Fruit fly (Drosophila melanogaster) whole organism, embryonic: ENCODE results near the gene ninaE.

Source experiments
- Antp ChIP-seq: fragments of 200-800 bp; sonication (Bioruptor generic); optimal IDR thresholded peaks from 3 replicates; lab custom pipeline; 2016; ENCODE audit warnings: missing biosample characterization, missing genetic modification characterization
- B-H1 ChIP-seq: fragments of 200-800 bp; sonication (Bioruptor generic); IDR thresholded peaks from 3 replicates; pipeline ENCODE4 v1.3.6; 2022; ENCODE audit warnings: missing biosample characterization, missing genetic modification characterization
- Blimp-1 ChIP-seq: fragments of 200-800 bp; sonication (Bioruptor generic); optimal IDR thresholded peaks from 3 replicates; lab custom pipeline; 2018; ENCODE audit warnings: missing biosample characterization, missing genetic modification characterization, mild to moderate bottlenecking, moderate library complexity, missing genetic modification reagents
- CG1024 ChIP-seq: fragments of 200-800 bp; sonication (Bioruptor generic); IDR thresholded peaks from 2 replicates; pipeline ENCODE4 v1.3.6; 2022; ENCODE audit warnings: missing biosample characterization, missing genetic modification characterization
- CG10366 ChIP-seq: fragments of 200-800 bp; sonication (Bioruptor generic); IDR thresholded peaks from 2 replicates; pipeline ENCODE4 v1.3.6; 2022; ENCODE audit warnings: missing biosample characterization, missing genetic modification characterization
- CG11456 ChIP-seq: fragments of 200-800 bp; sonication (Bioruptor generic); IDR thresholded peaks from 3 replicates; pipeline ENCODE4 v1.3.6; 2022; ENCODE audit warnings: missing biosample characterization, missing genetic modification characterization
- CG11723 ChIP-seq: fragments of 200-800 bp; sonication (Bioruptor generic); optimal IDR thresholded peaks from 2 replicates; lab custom pipeline; 2017; ENCODE audit warnings: missing biosample characterization, mild to moderate bottlenecking, missing genetic modification characterization
- CG12299 ChIP-seq: fragments of 200-800 bp; sonication (Bioruptor generic); optimal IDR thresholded peaks from 2 replicates; lab custom pipeline; 2018; ENCODE audit warnings: missing biosample characterization, mild to moderate bottlenecking, missing genetic modification characterization
- CG13296 ChIP-seq: fragments of 200-800 bp; sonication (Bioruptor generic); optimal IDR thresholded peaks from 3 replicates; lab custom pipeline; 2018; ENCODE audit warnings: missing biosample characterization, mild to moderate bottlenecking, missing genetic modification characterization
- CG13894 ChIP-seq: fragments of 200-800 bp; sonication (Bioruptor generic); optimal IDR thresholded peaks from 3 replicates; lab custom pipeline; 2018; ENCODE audit warnings: missing biosample characterization, mild to moderate bottlenecking, missing genetic modification characterization, moderate library complexity
- CG14710 ChIP-seq: fragments of 200-800 bp; sonication (Bioruptor generic); optimal IDR thresholded peaks from 3 replicates; lab custom pipeline; 2019; ENCODE audit warnings: missing biosample characterization, mild to moderate bottlenecking, missing genetic modification characterization, moderate library complexity
- CG1529 ChIP-seq: fragments of 200-800 bp; sonication (Bioruptor generic); optimal IDR thresholded peaks from 3 replicates; lab custom pipeline; 2018; ENCODE audit warnings: missing biosample characterization, missing genetic modification characterization
- CG16815 ChIP-seq: fragments of 200-800 bp; sonication (Bioruptor generic); optimal IDR thresholded peaks from 3 replicates; lab custom pipeline; 2017; ENCODE audit warnings: missing biosample characterization, mild to moderate bottlenecking, missing genetic modification characterization
- CG18599 ChIP-seq: fragments of 200-800 bp; sonication (Bioruptor generic); optimal IDR thresholded peaks from 3 replicates; lab custom pipeline; 2017; ENCODE audit warnings: missing biosample characterization, missing genetic modification characterization, mild to moderate bottlenecking, moderate library complexity, missing genetic modification reagents
- CG2116 ChIP-seq: fragments of 200-800 bp; sonication (Bioruptor generic); optimal IDR thresholded peaks from 3 replicates; lab custom pipeline; 2018; ENCODE audit warnings: missing biosample characterization, mild to moderate bottlenecking, missing genetic modification characterization
- CG2199 ChIP-seq: fragments of 200-800 bp; sonication (Bioruptor generic); IDR thresholded peaks from 3 replicates; pipeline ENCODE4 v1.3.6; 2022; ENCODE audit warnings: missing biosample characterization, missing genetic modification characterization
- CG30403 ChIP-seq: fragments of 200-800 bp; sonication (Bioruptor generic); optimal IDR thresholded peaks from 3 replicates; lab custom pipeline; 2016; ENCODE audit warnings: missing biosample characterization, missing genetic modification characterization
- CG3281 ChIP-seq: fragments of 200-800 bp; sonication (Bioruptor generic); optimal IDR thresholded peaks from 3 replicates; lab custom pipeline; 2017; ENCODE audit warnings: missing biosample characterization, mild to moderate bottlenecking, missing genetic modification characterization
- CG34422 ChIP-seq: fragments of 200-800 bp; sonication (Bioruptor generic); IDR thresholded peaks from 3 replicates; pipeline ENCODE4 v1.3.6; 2022; ENCODE audit warnings: missing biosample characterization, missing genetic modification characterization
- CG3847 ChIP-seq: fragments of 200-800 bp; sonication (Bioruptor generic); IDR thresholded peaks from 2 replicates; pipeline ENCODE4 v1.3.6; 2022; ENCODE audit warnings: missing biosample characterization, missing genetic modification characterization
- CG6254 ChIP-seq: fragments of 200-800 bp; sonication (Bioruptor generic); optimal IDR thresholded peaks from 3 replicates; lab custom pipeline; 2017; ENCODE audit warnings: mild to moderate bottlenecking, missing biosample characterization, missing genetic modification reagents, missing genetic modification characterization
- CG8388 ChIP-seq: fragments of 200-800 bp; sonication (Bioruptor generic); optimal IDR thresholded peaks from 2 replicates; lab custom pipeline; 2019; ENCODE audit warnings: missing biosample characterization, mild to moderate bottlenecking, missing genetic modification characterization, moderate library complexity
- CHES-1-like ChIP-seq: fragments of 200-800 bp; sonication (Bioruptor generic); optimal IDR thresholded peaks from 2 replicates; lab custom pipeline; 2016; ENCODE audit warnings: missing biosample characterization, missing genetic modification characterization
- GATAe ChIP-seq: fragments of 200-800 bp; sonication (Bioruptor generic); conservative IDR thresholded peaks from 2 replicates; pipeline ENCODE4 v1.3.6; 2022; ENCODE audit warnings: missing biosample characterization, missing genetic modification characterization
- Hmx ChIP-seq: fragments of 200-800 bp; sonication (Bioruptor generic); optimal IDR thresholded peaks from 2 replicates; lab custom pipeline; 2016; ENCODE audit warnings: missing biosample characterization, missing genetic modification characterization
- Lpt ChIP-seq: fragments of >200 bp; optimal IDR thresholded peaks from 2 replicates; lab custom pipeline; 2018; ENCODE audit warnings: missing biosample characterization, missing genetic modification characterization
- NfI ChIP-seq: fragments of 200-800 bp; sonication (Bioruptor generic); optimal IDR thresholded peaks from 3 replicates; lab custom pipeline; 2018; ENCODE audit warnings: missing biosample characterization, mild to moderate bottlenecking, missing genetic modification characterization, moderate library complexity
- Pdp1 ChIP-seq, 2 experiments: fragments of 200-800 bp; sonication (Bioruptor generic); optimal IDR thresholded peaks; 3 replicates each; lab custom pipeline; 2016; ENCODE audit warnings: missing biosample characterization in 2 of 2, missing genetic modification characterization in 2 of 2, mild to moderate bottlenecking in 1 of 2, moderate library complexity in 1 of 2
- Sox100B ChIP-seq: fragments of 200-800 bp; sonication (Bioruptor generic); optimal IDR thresholded peaks from 3 replicates; lab custom pipeline; 2018; ENCODE audit warnings: missing biosample characterization, mild to moderate bottlenecking, missing genetic modification characterization
- Sry-β ChIP-seq: fragments of 200-800 bp; sonication (Bioruptor generic); optimal IDR thresholded peaks from 2 replicates; lab custom pipeline; 2018; ENCODE audit warnings: missing biosample characterization, mild to moderate bottlenecking, missing genetic modification characterization, moderate library complexity
- Sry-δ ChIP-seq: fragments of 200-800 bp; sonication (Bioruptor generic); optimal IDR thresholded peaks from 2 replicates; lab custom pipeline; 2016; ENCODE audit warnings: missing biosample characterization, missing genetic modification characterization
- ase ChIP-seq: fragments of 200-800 bp; sonication (Bioruptor generic); IDR thresholded peaks from 3 replicates; pipeline ENCODE4 v1.3.6; 2022; ENCODE audit warnings: missing biosample characterization, missing genetic modification characterization
- az2 ChIP-seq: fragments of 200-800 bp; sonication (Bioruptor generic); optimal IDR thresholded peaks from 3 replicates; lab custom pipeline; 2016; ENCODE audit warnings: missing biosample characterization, missing genetic modification characterization
- bbx ChIP-seq: fragments of 200-800 bp; sonication (Bioruptor generic); IDR thresholded peaks from 2 replicates; pipeline ENCODE4 v1.3.6; 2022; ENCODE audit warnings: missing biosample characterization, missing genetic modification characterization; ENCODE audit not compliant: partially characterized antibody
- bsh ChIP-seq, 2 experiments: fragments of 200-800 bp; sonication (Bioruptor generic); optimal IDR thresholded peaks; 2 replicates each; lab custom pipeline; 2017 to 2018; ENCODE audit warnings: mild to moderate bottlenecking in 2 of 2, missing biosample characterization in 2 of 2, missing genetic modification characterization in 2 of 2, moderate library complexity in 1 of 2
- caup ChIP-seq: fragments of 200-800 bp; sonication (Bioruptor generic); optimal IDR thresholded peaks from 3 replicates; lab custom pipeline; 2017; ENCODE audit warnings: missing biosample characterization, mild to moderate bottlenecking, missing genetic modification characterization, moderate library complexity; ENCODE audit not compliant: severe bottlenecking
- croc ChIP-seq: fragments of 200-800 bp; sonication (Bioruptor generic); conservative IDR thresholded peaks from 3 replicates; pipeline ENCODE4 v1.3.6; 2022; ENCODE audit warnings: missing biosample characterization, missing genetic modification characterization
- ewg ChIP-seq: fragments of 200-800 bp; sonication (Bioruptor generic); optimal IDR thresholded peaks from 3 replicates; lab custom pipeline; 2017; ENCODE audit warnings: mild to moderate bottlenecking, missing biosample characterization, missing genetic modification reagents, missing genetic modification characterization
- exex ChIP-seq: fragments of 200-800 bp; sonication (Bioruptor generic); optimal IDR thresholded peaks from 4 replicates; lab custom pipeline; 2018; ENCODE audit warnings: missing biosample characterization, mild to moderate bottlenecking, missing genetic modification characterization, moderate library complexity
- fd102C ChIP-seq: fragments of 200-800 bp; sonication (Bioruptor generic); optimal IDR thresholded peaks from 2 replicates; lab custom pipeline; 2018; ENCODE audit warnings: missing biosample characterization, mild to moderate bottlenecking, missing genetic modification characterization, moderate library complexity
- fd3F ChIP-seq: fragments of 200-800 bp; sonication (Bioruptor generic); optimal IDR thresholded peaks from 2 replicates; lab custom pipeline; 2018; ENCODE audit warnings: missing biosample characterization, mild to moderate bottlenecking, missing genetic modification characterization, moderate library complexity
- gcm ChIP-seq: fragments of 200-800 bp; sonication (Bioruptor generic); optimal IDR thresholded peaks from 2 replicates; lab custom pipeline; 2019; ENCODE audit warnings: missing biosample characterization, mild to moderate bottlenecking, missing genetic modification characterization, moderate library complexity
- gsb-n ChIP-seq: fragments of 200-800 bp; sonication (Bioruptor generic); optimal IDR thresholded peaks from 3 replicates; lab custom pipeline; 2018; ENCODE audit warnings: missing biosample characterization, mild to moderate bottlenecking, missing genetic modification characterization
- h ChIP-seq: fragments of >200 bp; optimal IDR thresholded peaks from 2 replicates; lab custom pipeline; 2017
- hth ChIP-seq: fragments of >200 bp; optimal IDR thresholded peaks from 2 replicates; lab custom pipeline; 2017; ENCODE audit warnings: inconsistent platforms
- nerfin-2 ChIP-seq: fragments of 200-800 bp; sonication (Bioruptor generic); IDR thresholded peaks from 2 replicates; pipeline ENCODE4 v1.3.6; 2022; ENCODE audit warnings: missing biosample characterization, missing genetic modification characterization; ENCODE audit not compliant: partially characterized antibody
- org-1 ChIP-seq: fragments of 200-800 bp; sonication (Bioruptor generic); optimal IDR thresholded peaks from 2 replicates; lab custom pipeline; 2017; ENCODE audit warnings: missing biosample characterization, missing genetic modification characterization
- p53 ChIP-seq: fragments of 200-800 bp; sonication (Bioruptor generic); optimal IDR thresholded peaks from 2 replicates; lab custom pipeline; 2016; ENCODE audit warnings: missing biosample characterization, missing genetic modification characterization
- sim ChIP-seq: fragments of 200-800 bp; sonication (Bioruptor generic); IDR thresholded peaks from 2 replicates; pipeline ENCODE4 v1.3.6; 2022; ENCODE audit warnings: missing biosample characterization, missing genetic modification characterization
- sna ChIP-seq: fragments of 200-800 bp; sonication (Bioruptor generic); IDR thresholded peaks from 2 replicates; pipeline ENCODE4 v1.3.6; 2022; ENCODE audit warnings: missing biosample characterization, missing genetic modification characterization; ENCODE audit not compliant: partially characterized antibody

Gene ninaE

DNA sequence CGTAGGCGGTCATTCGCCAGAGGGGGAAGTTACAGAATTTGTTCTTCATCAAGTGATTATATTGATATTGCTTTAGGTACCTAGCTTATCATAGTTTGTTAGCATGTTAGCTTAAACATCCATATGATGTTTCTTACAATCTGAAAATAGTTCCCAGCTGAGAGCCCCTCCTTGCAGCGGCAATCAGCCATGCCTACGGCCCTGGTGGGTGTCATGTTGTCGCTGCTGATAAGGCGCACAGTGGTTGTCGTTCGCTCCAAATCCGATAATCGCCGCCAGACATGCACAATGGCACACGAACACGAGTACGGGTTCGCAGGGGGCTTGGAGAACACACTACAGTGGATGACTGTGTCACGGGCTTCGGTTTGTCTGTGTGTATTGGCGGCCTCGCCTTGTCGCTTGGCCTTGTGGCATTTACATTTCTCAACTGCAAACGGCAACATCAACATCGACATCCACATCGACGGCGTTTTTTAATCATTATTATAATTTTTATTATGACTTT lies 18.0 kb upstream of the ninaE start (continued):
- no peak for TF ChIP-seq h (lab: Kevin White, UChicago)
- TF ChIP-seq CG13894 (tag; lab: Kevin White, UChicago), result peak; percentile 33
- peak; percentile 76; the same call in 2 of the 3 replicates for TF ChIP-seq B-H1 (GFP tag; lab: Robert Waterston, UW)
- TF ChIP-seq GATAe, result peak; percentile 82
- TF ChIP-seq CG2116 (GFP tag; lab: Kevin White, UChicago), result peak; percentile 36
- peak; percentile 61 for TF ChIP-seq sim (GFP tag; lab: Robert Waterston, UW)
- TF ChIP-seq ase (GFP tag; lab: Robert Waterston, UW), result peak; percentile 80
- no peak for TF ChIP-seq nerfin-2 (GFP tag; lab: Robert Waterston, UW)
- TF ChIP-seq Pdp1 (GFP tag; optimal IDR thresholded peaks at IDR 0.05; lab: Kevin White, UChicago), result peak; percentile 65 to 74
- no peak for TF ChIP-seq Sry-β (GFP tag; lab: Kevin White, UChicago)
- TF ChIP-seq CG3847 (GFP tag; lab: Robert Waterston, UW), result peak; percentile 73
- TF ChIP-seq Lpt (GFP tag; lab: Kevin White, UChicago), result no peak
- peak; percentile 79 for TF ChIP-seq caup (GFP tag; lab: Kevin White, UChicago)
- peak; percentile 61 for TF ChIP-seq CG8388 (GFP tag; lab: Kevin White, UChicago)
- peak; percentile 74 for TF ChIP-seq NfI
- TF ChIP-seq Sry-δ, result peak; percentile 30
- TF ChIP-seq croc, result peak; percentile 50; the same call in 2 of the 3 replicates
- TF ChIP-seq CG1024 (GFP tag; lab: Robert Waterston, UW), result peak; percentile 43; the same call in 1 of the 2 replicates
- TF ChIP-seq CG18599, result peak; percentile 92
- no peak for TF ChIP-seq sna (GFP tag; lab: Robert Waterston, UW)
- no peak for TF ChIP-seq Hmx (GFP tag; lab: Kevin White, UChicago)
- peak; percentile 34 to 81 for TF ChIP-seq bsh (GFP tag; optimal IDR thresholded peaks at IDR 0.05; lab: Kevin White, UChicago)
- no peak for TF ChIP-seq hth (lab: Kevin White, UChicago)
- peak; percentile 79 for TF ChIP-seq az2 (GFP tag; lab: Kevin White, UChicago)
- TF ChIP-seq CG12299 (tag; lab: Kevin White, UChicago), result peak; percentile 8
- TF ChIP-seq Sox100B (GFP tag; lab: Kevin White, UChicago), result peak; percentile 55
- no peak for TF ChIP-seq fd102C (GFP tag; lab: Kevin White, UChicago)
- TF ChIP-seq ewg (GFP tag; lab: Kevin White, UChicago), result peak; percentile 68
- peak; percentile 68 for TF ChIP-seq CG16815 (GFP tag; lab: Kevin White, UChicago)
- TF ChIP-seq CG30403 (GFP tag; lab: Kevin White, UChicago), result peak; percentile 77
- peak; percentile 23 for TF ChIP-seq gsb-n
- TF ChIP-seq bbx, result no peak
- peak; percentile 61 for TF ChIP-seq fd3F (GFP tag; lab: Kevin White, UChicago)
- peak; percentile 74 for TF ChIP-seq CG6254 (GFP tag; lab: Kevin White, UChicago)
- TF ChIP-seq org-1, result peak; percentile 77
- TF ChIP-seq CG3281, result peak; percentile 79
- TF ChIP-seq CG11456, result peak; percentile 80
- TF ChIP-seq CG11723, result peak; percentile 67
- peak; percentile 85 for TF ChIP-seq CG34422 (GFP tag; lab: Robert Waterston, UW)
- TF ChIP-seq Antp, result peak; percentile 79
- peak; percentile 50 for TF ChIP-seq CG1529 (GFP tag; lab: Kevin White, UChicago)
- peak; percentile 73 for TF ChIP-seq CG13296 (GFP tag; lab: Kevin White, UChicago)
- peak; percentile 6 for TF ChIP-seq CG14710 (tag; lab: Kevin White, UChicago)
- peak; percentile 87 for TF ChIP-seq CG2199 (GFP tag; lab: Robert Waterston, UW)
- peak; percentile 49 for TF ChIP-seq exex (tag; lab: Kevin White, UChicago)
- no peak for TF ChIP-seq p53
- TF ChIP-seq Blimp-1, result peak; percentile 67
- peak; percentile 83 for TF ChIP-seq CG10366 (GFP tag; lab: Robert Waterston, UW)
- TF ChIP-seq gcm (GFP tag; lab: Kevin White, UChicago), result peak; percentile 31
- peak; percentile 66 for TF ChIP-seq CHES-1-like (GFP tag; lab: Kevin White, UChicago)
